Worm (Caenorhabditis elegans) whole organism, L1 larva: ENCODE data around the gene R09B5.11.

Experiments
- C04F5.9 ChIP-seq: sonication (generic microtip); optimal IDR thresholded peaks from 2 replicates; lab custom pipeline; 2016; ENCODE audit warnings: missing genetic modification characterization, missing compliant biosample characterization
- C16A3.4 ChIP-seq: fragments of 150-350 bp; optimal IDR thresholded peaks from 2 replicates; lab custom pipeline; 2014; ENCODE audit warnings: missing biosample characterization, missing genetic modification characterization
- C34B4.2 ChIP-seq: sonication (generic microtip); optimal IDR thresholded peaks from 2 replicates; lab custom pipeline; 2017; ENCODE audit warnings: mild to moderate bottlenecking, missing genetic modification characterization, missing compliant biosample characterization
- Y116A8C.19 ChIP-seq: sonication (generic microtip); optimal IDR thresholded peaks from 2 replicates; lab custom pipeline; 2016; ENCODE audit warnings: missing compliant biosample characterization, missing genetic modification characterization, borderline replicate concordance
- aha-1 ChIP-seq: fragments of 150-350 bp; optimal IDR thresholded peaks from 2 replicates; lab custom pipeline; 2014; ENCODE audit warnings: missing biosample characterization, missing genetic modification characterization
- aly-2 ChIP-seq: fragments of 150-350 bp; optimal IDR thresholded peaks from 2 replicates; lab custom pipeline; 2014; ENCODE audit warnings: missing biosample characterization, missing genetic modification characterization
- ceh-8 ChIP-seq: fragments of 200-800 bp; sonication (Bioruptor generic); optimal IDR thresholded peaks from 2 replicates; lab custom pipeline; 2018; ENCODE audit warnings: mild to moderate bottlenecking, missing genetic modification characterization, moderate library complexity, missing compliant biosample characterization
- ceh-82 ChIP-seq, 3 experiments: fragments of 150-350 bp in 1 of 3; sonication (generic microtip) in 2 of 3; optimal IDR thresholded peaks; 2 replicates each; lab custom pipeline; 2014 to 2017; ENCODE audit warnings: missing biosample characterization in 3 of 3, missing genetic modification characterization in 3 of 3
- ceh-90 ChIP-seq: sonication (generic microtip); optimal IDR thresholded peaks from 2 replicates; lab custom pipeline; 2016; ENCODE audit warnings: missing genetic modification characterization, missing compliant biosample characterization
- dpl-1 ChIP-seq, 3 experiments: fragments of 150-350 bp in 2 of 3; sonication (generic microtip) in 1 of 3; optimal IDR thresholded peaks; 2 replicates each; lab custom pipeline; 2014 to 2017; ENCODE audit warnings: missing biosample characterization in 3 of 3, missing genetic modification characterization in 3 of 3, missing genetic modification reagents in 3 of 3
- efl-1 ChIP-seq, 4 experiments: fragments of 150-350 bp; optimal IDR thresholded peaks in 3 of 4; peaks in 1 of 4; 1 replicate in 1 of 4; 2 replicates in 3 of 4; lab custom pipeline; 2014; ENCODE audit warnings: missing biosample characterization in 2 of 4, missing genetic modification characterization in 2 of 4, missing genetic modification reagents in 2 of 4
- efl-3 ChIP-seq: fragments of 200-800 bp; sonication (Bioruptor generic); optimal IDR thresholded peaks from 2 replicates; lab custom pipeline; 2018; ENCODE audit warnings: mild to moderate bottlenecking, missing genetic modification characterization, missing compliant biosample characterization
- elt-2 ChIP-seq: sonication (generic microtip); optimal IDR thresholded peaks from 2 replicates; lab custom pipeline; 2016; ENCODE audit warnings: missing genetic modification characterization, mild to moderate bottlenecking, inconsistent platforms, missing compliant biosample characterization, missing genetic modification reagents
- elt-3 ChIP-seq, 6 experiments: fragments of 150-350 bp in 1 of 6; sonication (generic microtip); optimal IDR thresholded peaks; 2 replicates each; lab custom pipeline; 2017 to 2018; ENCODE audit warnings: missing biosample characterization in 6 of 6, missing genetic modification characterization in 6 of 6, inconsistent platforms in 1 of 6
- fkh-4 ChIP-seq: sonication (generic microtip); optimal IDR thresholded peaks from 2 replicates; lab custom pipeline; 2016; ENCODE audit warnings: missing compliant biosample characterization, missing genetic modification characterization, borderline replicate concordance
- fkh-8 ChIP-seq: sonication (generic microtip); optimal IDR thresholded peaks from 2 replicates; lab custom pipeline; 2016; ENCODE audit warnings: mild to moderate bottlenecking, missing genetic modification characterization, missing compliant biosample characterization
- grh-1 ChIP-seq: fragments of 200-800 bp; sonication (Bioruptor generic); IDR thresholded peaks from 2 replicates; pipeline ENCODE4 v1.3.6; 2022; ENCODE audit warnings: missing genetic modification reagents, missing genetic modification characterization, missing compliant biosample characterization
- hlh-17 ChIP-seq: fragments of 200-800 bp; sonication (Bioruptor generic); optimal IDR thresholded peaks from 2 replicates; lab custom pipeline; 2018; ENCODE audit warnings: missing genetic modification characterization, mild to moderate bottlenecking, missing compliant biosample characterization, moderate library complexity, borderline replicate concordance
- irx-1 ChIP-seq: sonication (generic microtip); optimal IDR thresholded peaks from 2 replicates; lab custom pipeline; 2016; ENCODE audit warnings: missing genetic modification characterization, missing compliant biosample characterization
- jun-1 ChIP-seq: fragments of 150-350 bp; optimal IDR thresholded peaks from 2 replicates; lab custom pipeline; 2014; ENCODE audit warnings: missing biosample characterization, missing genetic modification reagents, missing genetic modification characterization
- lin-14 ChIP-seq: fragments of 200-800 bp; sonication (Bioruptor generic); optimal IDR thresholded peaks from 2 replicates; lab custom pipeline; 2018; ENCODE audit warnings: mild to moderate bottlenecking, missing genetic modification characterization, moderate library complexity, missing compliant biosample characterization
- lin-35 ChIP-seq, 2 experiments: fragments of 150-350 bp; optimal IDR thresholded peaks; 2 replicates each; lab custom pipeline; 2014; ENCODE audit warnings: missing biosample characterization in 2 of 2, missing genetic modification characterization in 2 of 2, missing genetic modification reagents in 2 of 2
- lir-3 ChIP-seq: sonication (generic microtip); optimal IDR thresholded peaks from 2 replicates; lab custom pipeline; 2016; ENCODE audit warnings: mild to moderate bottlenecking, missing genetic modification characterization, moderate library complexity, missing compliant biosample characterization; ENCODE audit not compliant: poor library complexity
- lsy-2 ChIP-seq, 2 experiments: fragments of 150-350 bp; optimal IDR thresholded peaks; 2 replicates each; lab custom pipeline; 2014; ENCODE audit warnings: missing biosample characterization in 2 of 2, missing genetic modification characterization in 2 of 2
- nhr-12 ChIP-seq: sonication (generic microtip); optimal IDR thresholded peaks from 2 replicates; lab custom pipeline; 2017; ENCODE audit warnings: missing biosample characterization, missing genetic modification characterization
- nhr-20 ChIP-seq: sonication (generic microtip); optimal IDR thresholded peaks from 2 replicates; lab custom pipeline; 2016; ENCODE audit warnings: mild to moderate bottlenecking, missing genetic modification characterization, missing compliant biosample characterization
- nhr-237 ChIP-seq: fragments of 150-350 bp; optimal IDR thresholded peaks from 2 replicates; lab custom pipeline; 2014; ENCODE audit warnings: missing biosample characterization, missing genetic modification characterization
- nhr-47 ChIP-seq: sonication (generic microtip); optimal IDR thresholded peaks from 2 replicates; lab custom pipeline; 2016; ENCODE audit warnings: mild to moderate bottlenecking, missing genetic modification characterization, moderate library complexity, missing compliant biosample characterization
- nhr-71 ChIP-seq: sonication (generic microtip); optimal IDR thresholded peaks from 2 replicates; lab custom pipeline; 2016; ENCODE audit warnings: mild to moderate bottlenecking, missing genetic modification characterization, moderate library complexity, missing compliant biosample characterization
- nhr-85 ChIP-seq: sonication (generic microtip); peaks from one replicate; lab custom pipeline; 2016; ENCODE audit warnings: missing genetic modification characterization, inconsistent platforms, missing compliant biosample characterization
- pag-3 ChIP-seq: sonication (generic microtip); optimal IDR thresholded peaks from 2 replicates; lab custom pipeline; 2017; ENCODE audit warnings: missing genetic modification characterization, mild to moderate bottlenecking, missing compliant biosample characterization, antibody characterized with exemption, borderline replicate concordance; ENCODE audit not compliant: insufficient read depth
- skn-1 ChIP-seq: fragments of 150-350 bp; optimal IDR thresholded peaks from 2 replicates; lab custom pipeline; 2014; ENCODE audit warnings: missing biosample characterization, missing genetic modification characterization
- snu-23 ChIP-seq: sonication (generic microtip); optimal IDR thresholded peaks from 2 replicates; lab custom pipeline; 2016; ENCODE audit warnings: missing genetic modification characterization, missing compliant biosample characterization
- sox-4 ChIP-seq: sonication (generic microtip); optimal IDR thresholded peaks from 2 replicates; lab custom pipeline; 2016; ENCODE audit warnings: missing genetic modification characterization, missing compliant biosample characterization
- sptf-1 ChIP-seq: fragments of 150-350 bp; optimal IDR thresholded peaks from 2 replicates; lab custom pipeline; 2014; ENCODE audit warnings: missing biosample characterization, missing genetic modification characterization
- tbx-2 ChIP-seq: sonication (generic microtip); optimal IDR thresholded peaks from 2 replicates; lab custom pipeline; 2016; ENCODE audit warnings: missing genetic modification characterization, missing compliant biosample characterization
- unc-130 ChIP-seq: fragments of 150-350 bp; optimal IDR thresholded peaks from 2 replicates; lab custom pipeline; 2017; ENCODE audit warnings: missing biosample characterization, missing genetic modification characterization, inconsistent platforms
- vab-15 ChIP-seq: sonication (generic microtip); optimal IDR thresholded peaks from 2 replicates; lab custom pipeline; 2017; ENCODE audit warnings: missing genotype, mild to moderate bottlenecking, missing genetic modification characterization, missing compliant biosample characterization
- zag-1 ChIP-seq: fragments of 150-350 bp; optimal IDR thresholded peaks from 2 replicates; lab custom pipeline; 2014; ENCODE audit warnings: missing biosample characterization, missing genetic modification characterization
- ztf-4 ChIP-seq: fragments of 150-350 bp; optimal IDR thresholded peaks from 2 replicates; lab custom pipeline; 2014; ENCODE audit warnings: missing biosample characterization, missing genetic modification characterization

The R09B5.11 gene

ce11 chrV:1432500-1433418, 6.2 kb upstream of the R09B5.11 start:
- peak; percentile 52 for TF ChIP-seq aha-1 (tag; lab: Kevin White, UChicago)
- peak; percentile 78 for TF ChIP-seq nhr-85
- peak in 2 of 3 experiments; percentile 19 to 80 for TF ChIP-seq dpl-1 (GFP tag; optimal IDR thresholded peaks at IDR 0.05; lab: Kevin White, UChicago)
- no peak for TF ChIP-seq efl-1 (optimal IDR thresholded peaks at IDR 0.05; lab: Kevin White, UChicago)
- peak in 1 of 2 experiments; percentile 96 for TF ChIP-seq efl-1 (GFP tag; optimal IDR thresholded peaks at IDR 0.05 in 1 of 2; lab: Kevin White, UChicago)
- no peak for TF ChIP-seq fkh-8
- no peak for TF ChIP-seq C16A3.4 (tag; lab: Kevin White, UChicago)
- TF ChIP-seq pag-3 (tag; lab: Kevin White, UChicago), result no peak
- peak; percentile 19 for TF ChIP-seq lin-14 (GFP tag; lab: Kevin White, UChicago)
- TF ChIP-seq snu-23 (GFP tag; lab: Kevin White, UChicago), result peak; percentile 36
- TF ChIP-seq nhr-20 (tag; lab: Kevin White, UChicago), result peak; percentile 62
- peak; percentile 61 for TF ChIP-seq elt-2 (tag; lab: Kevin White, UChicago)

- TF ChIP-seq efl-1 (optimal IDR thresholded peaks at IDR 0.05; lab: Kevin White, UChicago) (no peak), efl-1 (GFP tag; optimal IDR thresholded peaks at IDR 0.05 in 1 of 2; lab: Kevin White, UChicago) (peak in 1 of 2 experiments; percentile 92), vab-15 (no peak)
These were observed 5.6 kb upstream of the R09B5.11 start for ce11 chrV:1433419-1433765.

ce11 chrV:1434398-1434797, 4.6 kb upstream of the R09B5.11 start:
- TF ChIP-seq ceh-90 (tag; lab: Kevin White, UChicago) (no peak), C34B4.2 (no peak), lsy-2 (tag; optimal IDR thresholded peaks at IDR 0.05; lab: Kevin White, UChicago) (no peak), nhr-237 (tag; lab: Kevin White, UChicago) (no peak), hlh-17 (no peak), efl-1 (optimal IDR thresholded peaks at IDR 0.05; lab: Kevin White, UChicago) (no peak), efl-1 (GFP tag; optimal IDR thresholded peaks at IDR 0.05 in 1 of 2; lab: Kevin White, UChicago) (peak in 1 of 2 experiments; percentile 87), nhr-85 (no peak), dpl-1 (GFP tag; optimal IDR thresholded peaks at IDR 0.05; lab: Kevin White, UChicago) (peak in 1 of 3 experiments; percentile 11), efl-3 (no peak), unc-130 (no peak), ztf-4 (tag; lab: Kevin White, UChicago) (no peak), sptf-1 (no peak), zag-1 (tag; lab: Kevin White, UChicago) (no peak), lin-14 (GFP tag; lab: Kevin White, UChicago) (no peak), nhr-12 (tag; lab: Kevin White, UChicago) (no peak), C16A3.4 (tag; lab: Kevin White, UChicago) (no peak), fkh-4 (no peak), skn-1 (tag; lab: Kevin White, UChicago) (no peak)

ce11 chrV:1435106-1435505, 3.9 kb upstream of the R09B5.11 start:
- TF ChIP-seq nhr-71 (no peak), efl-1 (optimal IDR thresholded peaks at IDR 0.05; lab: Kevin White, UChicago) (no peak), efl-1 (GFP tag; optimal IDR thresholded peaks at IDR 0.05 in 1 of 2; lab: Kevin White, UChicago) (peak in 1 of 2 experiments; percentile 93)

ce11 chrV:1438205-1438604, 800 bp upstream of the R09B5.11 start:
- TF ChIP-seq jun-1 (tag; lab: Kevin White, UChicago) (no peak), nhr-12 (tag; lab: Kevin White, UChicago) (no peak), C16A3.4 (tag; lab: Kevin White, UChicago) (no peak), C04F5.9 (tag; lab: Kevin White, UChicago) (no peak), aly-2 (tag; lab: Kevin White, UChicago) (no peak), ztf-4 (tag; lab: Kevin White, UChicago) (no peak), elt-3 (tag; optimal IDR thresholded peaks at IDR 0.05; lab: Kevin White, UChicago) (peak in 2 of 6 experiments; percentile 12 to 65), lin-14 (GFP tag; lab: Kevin White, UChicago) (peak; percentile 52), Y116A8C.19 (tag; lab: Kevin White, UChicago) (no peak), tbx-2 (tag; lab: Kevin White, UChicago) (peak; percentile 25), irx-1 (tag; lab: Kevin White, UChicago) (no peak), ceh-90 (tag; lab: Kevin White, UChicago) (no peak), grh-1 (peak; percentile 47; the same call in 1 of the 2 replicates), nhr-47 (no peak), ceh-8 (GFP tag; lab: Kevin White, UChicago) (no peak), zag-1 (tag; lab: Kevin White, UChicago) (no peak), lir-3 (tag; lab: Kevin White, UChicago) (no peak), fkh-4 (no peak), unc-130 (no peak), sox-4 (tag; lab: Kevin White, UChicago) (no peak), lin-35 (GFP tag; optimal IDR thresholded peaks at IDR 0.05; lab: Kevin White, UChicago) (no peak), ceh-82 (tag; optimal IDR thresholded peaks at IDR 0.05; lab: Kevin White, UChicago) (no peak)
